Worm (Caenorhabditis elegans) whole organism, L4 larva: ENCODE results near the gene T01E8.1.

Experiments
- nhr-237 ChIP-seq: sonication (generic microtip); optimal IDR thresholded peaks from 2 replicates; lab custom pipeline; 2017; ENCODE audit warnings: missing biosample characterization, missing genetic modification characterization
- zfp-2 ChIP-seq: sonication (generic microtip); optimal IDR thresholded peaks from 2 replicates; lab custom pipeline; 2016; ENCODE audit warnings: mild to moderate bottlenecking, missing genetic modification characterization, missing compliant biosample characterization
- zfp-3 ChIP-seq: fragments of 200-800 bp; sonication (Bioruptor generic); conservative IDR thresholded peaks from 2 replicates; pipeline ENCODE4 v1.3.6; 2022; ENCODE audit warnings: missing genetic modification reagents, missing genetic modification characterization, missing compliant biosample characterization
- zip-11 ChIP-seq: fragments of 200-800 bp; sonication (Bioruptor generic); IDR thresholded peaks from 2 replicates; pipeline ENCODE4 v1.3.6; 2022; ENCODE audit warnings: missing genetic modification characterization, missing compliant biosample characterization

DNA sequence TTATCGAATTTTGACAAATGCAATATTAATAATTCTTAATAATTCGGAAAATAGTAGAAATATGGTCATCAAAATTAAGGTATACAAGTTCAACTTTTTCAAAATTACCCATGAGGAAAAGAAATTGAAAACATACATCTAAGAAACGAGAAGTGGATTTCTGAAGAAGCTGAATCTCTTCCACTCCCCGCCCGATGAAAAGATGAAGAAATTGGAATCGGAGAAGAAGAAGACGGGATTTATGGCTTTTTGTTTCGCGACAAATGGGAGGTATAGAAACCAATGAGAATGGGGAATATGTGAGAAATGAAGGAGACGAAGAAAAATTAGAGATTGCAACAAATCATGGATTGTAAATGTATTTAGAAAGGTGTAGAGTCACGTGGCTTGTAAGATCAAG, 3.5 kb upstream of the T01E8.1 start:
- TF ChIP-seq zip-11 (GFP tag; lab: Robert Waterston, UW) (no peak), nhr-237 (tag; lab: Kevin White, UChicago) (no peak), zfp-3 (GFP tag; lab: Robert Waterston, UW) (no peak), zfp-2 (tag; lab: Kevin White, UChicago) (no peak)
